Fruit fly (Drosophila melanogaster): Measurements from ENCODE around the gene Der-1.

Gene Der-1

dm6 chr2L:2008980-2009954 is 35.5 kb downstream of the Der-1 start, which contains the start of gene CG4238 (continued):
- no peak for TF ChIP-seq otp (GFP tag; IDR thresholded peaks at IDR 0.05)
- peak in 1 of 2 experiments; percentile 52 for TF ChIP-seq tll (GFP tag; optimal IDR thresholded peaks at IDR 0.05)
- TF ChIP-seq ci (GFP tag; IDR thresholded peaks at IDR 0.05), result no peak
- no peak for TF ChIP-seq fd3F (GFP tag; optimal IDR thresholded peaks at IDR 0.05)
- TF ChIP-seq D19B (GFP tag; optimal IDR thresholded peaks at IDR 0.05), result no peak
- TF ChIP-seq CG3995 (GFP tag; optimal IDR thresholded peaks at IDR 0.05), result no peak
- TF ChIP-seq CG16813 (GFP tag; IDR thresholded peaks at IDR 0.05; ENCODE audit: partially characterized antibody), result peak; percentile 84
- no peak for TF ChIP-seq pfk (GFP tag; optimal IDR thresholded peaks at IDR 0.05)
- peak; percentile 62 for TF ChIP-seq knrl (GFP tag; IDR thresholded peaks at IDR 0.05; ENCODE audit: partially characterized antibody)
- TF ChIP-seq trem (tag; optimal IDR thresholded peaks at IDR 0.05), result peak; percentile 72
- no peak for TF ChIP-seq usp (GFP tag; optimal IDR thresholded peaks at IDR 0.05)
- TF ChIP-seq Side (GFP tag; optimal IDR thresholded peaks at IDR 0.05), result no peak
- peak; percentile 22 for TF ChIP-seq CG10267 (tag; optimal IDR thresholded peaks at IDR 0.05)
- TF ChIP-seq pita (GFP tag; optimal IDR thresholded peaks at IDR 0.05), result peak; percentile 80
- TF ChIP-seq Jarid2 (GFP tag; optimal IDR thresholded peaks at IDR 0.05), result no peak
- no peak for TF ChIP-seq Vsx1 (GFP tag; optimal IDR thresholded peaks at IDR 0.05)
- TF ChIP-seq MBD-R2 (GFP tag; IDR thresholded peaks at IDR 0.05), result peak; percentile 86
- peak; percentile 4 for TF ChIP-seq CG13894 (tag; optimal IDR thresholded peaks at IDR 0.05)
- TF ChIP-seq phol (tag; optimal IDR thresholded peaks at IDR 0.05), result peak; percentile 76
- no peak for TF ChIP-seq CG4282 (GFP tag; optimal IDR thresholded peaks at IDR 0.05)
- 0 out of 2 replicates have a peak, but pooled peaks have one; percentile 34 for TF ChIP-seq rib (GFP tag; IDR thresholded peaks at IDR 0.05)
- no peak for TF ChIP-seq CG10321 (GFP tag; IDR thresholded peaks at IDR 0.05)
- TF ChIP-seq ind (GFP tag; optimal IDR thresholded peaks at IDR 0.05), result no peak
- no peak for TF ChIP-seq wek (GFP tag; optimal IDR thresholded peaks at IDR 0.05)
- no peak for TF ChIP-seq CG6689 (GFP tag; IDR thresholded peaks at IDR 0.05)
- peak; percentile 54 for TF ChIP-seq CG12391 (tag; optimal IDR thresholded peaks at IDR 0.05)
- no peak for TF ChIP-seq ewg (GFP tag; optimal IDR thresholded peaks at IDR 0.05)
- TF ChIP-seq fd64A (GFP tag; optimal IDR thresholded peaks at IDR 0.05), result no peak
- peak; percentile 63; the same call in 2 of the 3 replicates for TF ChIP-seq HLH4C (GFP tag; IDR thresholded peaks at IDR 0.05; ENCODE audit: partially characterized antibody)
- peak; percentile 29 for TF ChIP-seq BEAF-32 (GFP tag; optimal IDR thresholded peaks at IDR 0.05)
- no peak for TF ChIP-seq CG4424 (GFP tag; optimal IDR thresholded peaks at IDR 0.05)
- no peak for TF ChIP-seq B-H2 (GFP tag; optimal IDR thresholded peaks at IDR 0.05)
- TF ChIP-seq Gsc (GFP tag; IDR thresholded peaks at IDR 0.05), result no peak
- TF ChIP-seq CG14710 (tag; optimal IDR thresholded peaks at IDR 0.05), result peak; percentile 31
- TF ChIP-seq abd-A (tag; optimal IDR thresholded peaks at IDR 0.05), result peak; percentile 30
- TF ChIP-seq CG2712 (tag; optimal IDR thresholded peaks at IDR 0.05), result peak; percentile 100
- TF ChIP-seq CG32532 (GFP tag; IDR thresholded peaks at IDR 0.05), result no peak
- 0 out of 2 replicates have a peak, but pooled peaks have one; percentile 12 for TF ChIP-seq CG4360 (GFP tag; IDR thresholded peaks at IDR 0.05)
- TF ChIP-seq Sry-β (GFP tag; optimal IDR thresholded peaks at IDR 0.05), result no peak
- peak; percentile 61 for TF ChIP-seq Med (GFP tag)
- no peak for TF ChIP-seq ro (GFP tag; IDR thresholded peaks at IDR 0.05)
- TF ChIP-seq inv (GFP tag; IDR thresholded peaks at IDR 0.05; ENCODE audit: partially characterized antibody), result peak; percentile 12; the same call in 1 of the 2 replicates
- peak; percentile 7 for TF ChIP-seq Deaf1 (tag; optimal IDR thresholded peaks at IDR 0.05)

Measured in whole organism, embryonic.